Fruit fly (Drosophila melanogaster) whole organism, wandering third instar larva: ENCODE data around the gene Lim1.

Experiments
- Abd-B ChIP-seq: fragments of >200 bp; optimal IDR thresholded peaks from 2 replicates; lab custom pipeline; 2017; ENCODE audit warnings: missing biosample characterization, missing genetic modification characterization
- CG32264 ChIP-seq: fragments of 200-800 bp; sonication (Bioruptor generic); optimal IDR thresholded peaks from 2 replicates; lab custom pipeline; 2016; ENCODE audit warnings: missing biosample characterization, missing genetic modification characterization
- CG9705 ChIP-seq: fragments of 200-800 bp; sonication (Bioruptor generic); optimal IDR thresholded peaks from 2 replicates; lab custom pipeline; 2018; ENCODE audit warnings: missing biosample characterization, mild to moderate bottlenecking, missing genetic modification characterization
- CrebA ChIP-seq: fragments of 200-800 bp; sonication (Bioruptor generic); optimal IDR thresholded peaks from 2 replicates; lab custom pipeline; 2016; ENCODE audit warnings: missing biosample characterization, mild to moderate bottlenecking, missing genetic modification characterization, borderline replicate concordance
- Dfd ChIP-seq: fragments of >200 bp; optimal IDR thresholded peaks from 2 replicates; lab custom pipeline; 2017; ENCODE audit warnings: missing biosample characterization, missing genetic modification characterization
- Dif ChIP-seq: fragments of 200-275, 200-300 bp; sonication (Bioruptor generic); optimal IDR thresholded peaks from 2 replicates; lab custom pipeline; 2018; ENCODE audit warnings: missing biosample characterization, missing genetic modification characterization; ENCODE audit not compliant: partially characterized antibody
- GATAd ChIP-seq: sonication (Bioruptor generic); optimal IDR thresholded peaks from 2 replicates; lab custom pipeline; 2016; ENCODE audit warnings: missing biosample characterization, missing genetic modification characterization
- HLH106 ChIP-seq: fragments of 200-800 bp; optimal IDR thresholded peaks from 3 replicates; lab custom pipeline; 2019; ENCODE audit warnings: missing biosample characterization, mild to moderate bottlenecking, missing genetic modification characterization, moderate library complexity
- Hnf4 ChIP-seq: fragments of 200-800 bp; sonication (Bioruptor generic); optimal IDR thresholded peaks from 2 replicates; lab custom pipeline; 2016; ENCODE audit warnings: missing biosample characterization, mild to moderate bottlenecking, missing genetic modification characterization
- Hr78 ChIP-seq: fragments of >200 bp; optimal IDR thresholded peaks from 2 replicates; lab custom pipeline; 2017; ENCODE audit warnings: missing biosample characterization, missing genetic modification characterization
- Hr83 ChIP-seq: fragments of 200-300 bp; sonication (Bioruptor generic); optimal IDR thresholded peaks from 2 replicates; lab custom pipeline; 2016; ENCODE audit warnings: missing biosample characterization, mild to moderate bottlenecking, missing genetic modification characterization, moderate library complexity; ENCODE audit not compliant: poor library complexity, severe bottlenecking
- Jra ChIP-seq: sonication (Bioruptor generic); optimal IDR thresholded peaks from 2 replicates; lab custom pipeline; 2016; ENCODE audit warnings: missing biosample characterization, missing genetic modification characterization
- Myc ChIP-seq: fragments of >200 bp; optimal IDR thresholded peaks from 2 replicates; lab custom pipeline; 2017
- OdsH ChIP-seq: fragments of 200-800 bp; sonication (Bioruptor generic); optimal IDR thresholded peaks from 2 replicates; lab custom pipeline; 2016; ENCODE audit warnings: missing biosample characterization, mild to moderate bottlenecking, missing genetic modification characterization
- Rel ChIP-seq, 2 experiments: fragments of 200-800 bp; sonication (Bioruptor generic) in 1 of 2; optimal IDR thresholded peaks; 2 replicates in 1 of 2; 3 replicates in 1 of 2; lab custom pipeline; 2016 to 2019; ENCODE audit warnings: mild to moderate bottlenecking in 2 of 2, missing biosample characterization in 2 of 2, missing genetic modification characterization in 2 of 2, moderate library complexity in 1 of 2
- Vsx2 ChIP-seq: fragments of 200-300, 225-300 bp; sonication (Bioruptor generic); optimal IDR thresholded peaks from 2 replicates; lab custom pipeline; 2018; ENCODE audit warnings: missing biosample characterization, missing genetic modification characterization; ENCODE audit not compliant: partially characterized antibody
- br ChIP-seq: fragments of 200-800 bp; sonication (Bioruptor generic); optimal IDR thresholded peaks from 2 replicates; lab custom pipeline; 2016; ENCODE audit warnings: missing biosample characterization, missing genetic modification characterization
- brk ChIP-seq: fragments of 200-800 bp; sonication (Bioruptor generic); optimal IDR thresholded peaks from 2 replicates; lab custom pipeline; 2016; ENCODE audit warnings: missing biosample characterization, mild to moderate bottlenecking, missing genetic modification characterization
- dl ChIP-seq, 2 experiments: fragments of 175-275, 200-275 bp in 1 of 2; fragments of 200-275 bp in 1 of 2; sonication (Bioruptor generic); optimal IDR thresholded peaks; lab custom pipeline; 2018; ENCODE audit warnings: mild to moderate bottlenecking in 2 of 2, missing biosample characterization in 2 of 2, missing genetic modification characterization in 2 of 2, moderate library complexity in 2 of 2; ENCODE audit not compliant: partially characterized antibody in 2 of 2, insufficient read depth in 1 of 2
- dmrt93B ChIP-seq: fragments of 200-800 bp; sonication (Bioruptor generic); optimal IDR thresholded peaks from 2 replicates; lab custom pipeline; 2018; ENCODE audit warnings: missing biosample characterization, mild to moderate bottlenecking, missing genetic modification characterization
- dsf ChIP-seq: sonication (Bioruptor generic); optimal IDR thresholded peaks from 2 replicates; lab custom pipeline; 2016; ENCODE audit warnings: missing biosample characterization, missing genetic modification characterization, borderline replicate concordance
- ey ChIP-seq: fragments of 200-800 bp; sonication (Bioruptor generic); optimal IDR thresholded peaks from 2 replicates; lab custom pipeline; 2016; ENCODE audit warnings: missing biosample characterization, missing genetic modification characterization
- foxo ChIP-seq, 2 experiments: fragments of 200-800 bp; sonication (Bioruptor generic); optimal IDR thresholded peaks; 2 replicates in 1 of 2; 3 replicates in 1 of 2; lab custom pipeline; 2016 to 2017; ENCODE audit warnings: missing biosample characterization in 2 of 2, missing genetic modification characterization in 2 of 2
- fru ChIP-seq: fragments of 200-800 bp; sonication (Bioruptor generic); optimal IDR thresholded peaks from 3 replicates; lab custom pipeline; 2016; ENCODE audit warnings: missing biosample characterization, mild to moderate bottlenecking, missing genetic modification characterization
- h ChIP-seq: fragments of 200-800 bp; sonication (Bioruptor generic); optimal IDR thresholded peaks from 3 replicates; lab custom pipeline; 2016; ENCODE audit warnings: missing biosample characterization, mild to moderate bottlenecking, missing genetic modification characterization
- jim ChIP-seq: fragments of 175-275, 200-325 bp; sonication (Bioruptor generic); optimal IDR thresholded peaks from 2 replicates; lab custom pipeline; 2016; ENCODE audit warnings: missing biosample characterization, mild to moderate bottlenecking, missing genetic modification characterization
- lola ChIP-seq: fragments of >200 bp; optimal IDR thresholded peaks from 2 replicates; lab custom pipeline; 2017; ENCODE audit warnings: missing biosample characterization, missing genetic modification characterization
- pan ChIP-seq: fragments of >200 bp; optimal IDR thresholded peaks from 2 replicates; lab custom pipeline; 2017
- psq ChIP-seq: fragments of 200-800 bp; sonication (Bioruptor generic); optimal IDR thresholded peaks from 3 replicates; lab custom pipeline; 2017; ENCODE audit warnings: missing biosample characterization, mild to moderate bottlenecking, missing genetic modification characterization, moderate library complexity
- rgr ChIP-seq: fragments of 200-800 bp; sonication (Bioruptor generic); optimal IDR thresholded peaks from 3 replicates; lab custom pipeline; 2016; ENCODE audit warnings: missing biosample characterization, mild to moderate bottlenecking, missing genetic modification characterization
- sage ChIP-seq: fragments of 200-800 bp; sonication (Bioruptor generic); optimal IDR thresholded peaks from 2 replicates; lab custom pipeline; 2016; ENCODE audit warnings: missing biosample characterization, mild to moderate bottlenecking, missing genetic modification characterization
- sv ChIP-seq: fragments of 200-800 bp; sonication (Bioruptor generic); optimal IDR thresholded peaks from 3 replicates; lab custom pipeline; 2016; ENCODE audit warnings: missing biosample characterization, missing genetic modification characterization
- tai ChIP-seq: sonication (Bioruptor generic); optimal IDR thresholded peaks from 2 replicates; lab custom pipeline; 2016; ENCODE audit warnings: missing biosample characterization, missing genetic modification characterization
- usp ChIP-seq: fragments of >200 bp; optimal IDR thresholded peaks from 2 replicates; lab custom pipeline; 2017; ENCODE audit warnings: missing biosample characterization, missing genetic modification characterization

Gene Lim1

dm6 chrX:8829396-8829795, 23.8 kb upstream of the Lim1 start:
- TF ChIP-seq psq (no peak), pan (lab: Kevin White, UChicago) (peak; percentile 69)

DNA sequence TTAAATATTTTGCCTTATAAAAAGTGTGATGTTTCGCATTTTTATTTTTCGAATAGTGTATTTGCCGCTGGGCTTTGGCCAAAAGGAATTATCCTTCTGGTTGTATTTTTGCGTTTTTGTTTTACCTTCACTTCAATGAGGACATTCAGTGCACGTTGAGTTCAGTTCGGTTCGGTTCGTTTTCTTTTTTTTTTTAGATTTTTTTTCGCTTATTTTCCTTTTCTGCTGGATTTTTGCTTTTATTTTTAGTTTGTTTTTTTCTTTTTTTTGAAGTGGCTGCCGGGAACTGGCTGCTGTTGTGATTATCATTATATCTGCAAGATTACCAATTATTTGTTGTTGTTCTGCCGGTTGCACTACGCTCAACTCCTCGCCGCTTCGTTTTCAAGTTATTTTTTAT, 17.3 kb upstream of the Lim1 start:
- no peak for TF ChIP-seq CrebA
- no peak for TF ChIP-seq rgr (GFP tag; lab: Kevin White, UChicago)
- no peak for TF ChIP-seq Dif (GFP tag; lab: Kevin White, UChicago)
- no peak for TF ChIP-seq ey (GFP tag; lab: Kevin White, UChicago)
- TF ChIP-seq Abd-B (GFP tag; lab: Kevin White, UChicago) = no peak
- TF ChIP-seq, all 38 proteins: peak for 0

DNA sequence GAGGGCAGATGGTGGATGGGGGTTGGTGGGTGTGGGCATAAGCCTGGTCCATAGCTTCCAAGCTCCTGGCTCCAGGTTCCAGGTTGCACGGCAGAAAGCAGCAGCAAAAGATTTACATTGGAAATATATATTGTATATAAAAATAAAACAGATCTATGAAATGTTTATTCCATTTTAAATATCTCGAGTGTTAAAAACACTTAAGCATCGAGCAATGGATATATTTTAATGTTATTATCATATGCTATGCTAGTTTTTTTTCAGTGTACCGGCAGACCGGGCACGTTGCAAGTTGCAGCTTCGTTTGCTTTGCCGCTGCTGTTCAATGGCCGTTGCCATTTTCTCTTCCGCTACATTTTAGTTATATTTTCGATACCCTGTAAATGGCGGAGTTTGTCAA, 16.7 kb upstream of the Lim1 start:
- TF ChIP-seq psq (no peak), foxo (GFP tag; optimal IDR thresholded peaks at IDR 0.05; lab: Kevin White, UChicago) (peak in 1 of 2 experiments; percentile 2), sage (GFP tag; lab: Kevin White, UChicago) (no peak), Hnf4 (GFP tag; lab: Kevin White, UChicago) (no peak), dmrt93B (GFP tag; lab: Kevin White, UChicago) (no peak)

DNA sequence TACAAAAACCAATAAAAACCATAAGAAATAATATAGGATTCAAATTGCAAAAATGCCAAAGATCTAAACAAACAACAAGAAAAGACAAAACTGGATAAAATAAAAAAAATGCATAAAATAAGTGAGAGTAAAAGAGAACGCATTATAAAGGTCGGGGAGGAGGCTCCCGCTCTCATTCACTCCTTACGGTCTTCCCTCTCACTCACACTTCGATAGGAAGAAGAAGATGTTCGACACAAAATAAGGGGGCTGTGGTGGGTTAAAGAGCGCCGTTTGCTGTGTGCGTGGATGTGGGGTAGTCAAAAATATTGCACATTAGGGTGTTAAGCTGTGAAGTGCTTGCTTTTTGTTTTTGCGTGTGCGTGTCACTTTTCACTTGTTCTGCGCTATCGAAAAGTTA, 1.7 kb upstream of the Lim1 start:
- TF ChIP-seq OdsH = no peak
- TF ChIP-seq CG9705 (GFP tag; lab: Kevin White, UChicago) = no peak
- no peak for TF ChIP-seq fru (GFP tag; lab: Kevin White, UChicago)
- TF ChIP-seq foxo (GFP tag; optimal IDR thresholded peaks at IDR 0.05; lab: Kevin White, UChicago) = no peak
- no peak for TF ChIP-seq Dfd (GFP tag; lab: Kevin White, UChicago)
- TF ChIP-seq HLH106 (tag; lab: Kevin White, UChicago) = no peak

DNA sequence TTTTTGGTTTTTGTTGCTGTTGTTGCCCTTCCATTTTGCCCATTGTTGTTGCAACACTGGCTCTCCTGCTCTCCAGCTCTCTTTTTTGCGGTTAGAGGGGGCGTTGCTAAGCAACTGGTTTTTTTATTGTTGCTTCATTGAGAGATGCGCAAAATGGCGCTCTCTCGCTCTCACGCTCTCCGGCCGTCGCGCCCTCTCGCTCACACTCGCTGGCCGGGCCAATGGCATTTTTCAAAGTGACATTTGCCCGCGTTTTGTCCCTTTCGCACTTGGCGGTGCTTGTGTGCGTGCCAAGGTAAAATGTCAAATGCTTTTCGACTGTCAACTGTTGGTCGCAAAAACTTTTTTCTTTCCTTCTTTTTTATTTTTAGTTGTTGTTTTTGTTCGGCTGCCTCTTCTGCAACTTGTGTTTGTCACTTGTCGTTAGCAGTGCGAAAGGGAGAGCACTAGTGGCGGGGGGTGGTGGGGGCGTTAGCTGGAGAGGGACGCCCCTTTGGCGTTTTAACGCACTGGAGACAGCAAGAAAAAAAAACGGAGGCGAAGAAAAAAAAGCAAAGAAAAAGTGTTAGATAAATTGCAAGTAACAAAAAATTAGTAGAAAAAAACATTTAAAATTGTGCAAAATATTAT, 1.1 kb upstream of the Lim1 start:
- no peak for TF ChIP-seq rgr (GFP tag; lab: Kevin White, UChicago)
- no peak for TF ChIP-seq Vsx2 (GFP tag; lab: Kevin White, UChicago)
- no peak for TF ChIP-seq tai (GFP tag; lab: Kevin White, UChicago)
- TF ChIP-seq dmrt93B (GFP tag; lab: Kevin White, UChicago) = no peak
- peak; percentile 67 for TF ChIP-seq Dif (GFP tag; lab: Kevin White, UChicago)
- peak in 1 of 2 experiments; percentile 37 for TF ChIP-seq dl (GFP tag; optimal IDR thresholded peaks at IDR 0.05; lab: Kevin White, UChicago; ENCODE audit: insufficient read depth in 1 of 2, partially characterized antibody in 2 of 2)

- TF ChIP-seq CG9705 (GFP tag; lab: Kevin White, UChicago) = no peak
- no peak for TF ChIP-seq Jra (GFP tag; lab: Kevin White, UChicago)
- TF ChIP-seq usp (GFP tag; lab: Kevin White, UChicago) = no peak
- no peak for TF ChIP-seq Abd-B (GFP tag; lab: Kevin White, UChicago)
- no peak for TF ChIP-seq Hr83 (GFP tag; lab: Kevin White, UChicago)
- TF ChIP-seq jim (GFP tag; lab: Kevin White, UChicago) = no peak
- TF ChIP-seq dsf (GFP tag; lab: Kevin White, UChicago) = no peak
- no peak for TF ChIP-seq pan (lab: Kevin White, UChicago)
- peak; percentile 13 for TF ChIP-seq OdsH
- no peak for TF ChIP-seq brk (GFP tag; lab: Kevin White, UChicago)
- peak in 1 of 2 experiments; percentile 39 for TF ChIP-seq foxo (GFP tag; optimal IDR thresholded peaks at IDR 0.05; lab: Kevin White, UChicago)
- peak; percentile 47 for TF ChIP-seq fru (GFP tag; lab: Kevin White, UChicago)
- TF ChIP-seq CG32264 (GFP tag; lab: Kevin White, UChicago) = no peak
- TF ChIP-seq Hnf4 (GFP tag; lab: Kevin White, UChicago) = peak; percentile 4
- TF ChIP-seq rgr (GFP tag; lab: Kevin White, UChicago) = peak; percentile 30
- TF ChIP-seq dl (GFP tag; optimal IDR thresholded peaks at IDR 0.05; lab: Kevin White, UChicago; ENCODE audit: insufficient read depth in 1 of 2, partially characterized antibody in 2 of 2) = no peak
- TF ChIP-seq Hr78 (GFP tag; lab: Kevin White, UChicago) = no peak
- no peak for TF ChIP-seq tai (GFP tag; lab: Kevin White, UChicago)
- peak; percentile 36 for TF ChIP-seq psq
- peak; percentile 43 for TF ChIP-seq br (GFP tag; lab: Kevin White, UChicago)
- peak; percentile 20 for TF ChIP-seq dmrt93B (GFP tag; lab: Kevin White, UChicago)
- TF ChIP-seq GATAd (GFP tag; lab: Kevin White, UChicago) = no peak
- no peak for TF ChIP-seq sage (GFP tag; lab: Kevin White, UChicago)
- no peak for TF ChIP-seq Dif (GFP tag; lab: Kevin White, UChicago)
- TF ChIP-seq Rel (GFP tag; optimal IDR thresholded peaks at IDR 0.05; lab: Kevin White, UChicago) = no peak
- no peak for TF ChIP-seq Rel (tag; optimal IDR thresholded peaks at IDR 0.05; lab: Kevin White, UChicago)
- no peak for TF ChIP-seq Dfd (GFP tag; lab: Kevin White, UChicago)
- TF ChIP-seq sv (GFP tag; lab: Kevin White, UChicago) = no peak
- no peak for TF ChIP-seq Myc (lab: Kevin White, UChicago)
- TF ChIP-seq h (GFP tag; lab: Kevin White, UChicago) = peak; percentile 27
- TF ChIP-seq lola (GFP tag; lab: Kevin White, UChicago) = no peak
- TF ChIP-seq CrebA = no peak
- peak; percentile 47 for TF ChIP-seq ey (GFP tag; lab: Kevin White, UChicago)
- no peak for TF ChIP-seq Vsx2 (GFP tag; lab: Kevin White, UChicago)
- TF ChIP-seq HLH106 (tag; lab: Kevin White, UChicago) = peak; percentile 52
Observed at dm6 chrX:8800235-8800771, 5.3 kb downstream of the Lim1 start.
